Worm (Caenorhabditis elegans) whole organism, late embryonic: ENCODE measurements around the gene K02E11.7.

Source experiments
- ceh-18 ChIP-seq: sonication (generic microtip); optimal IDR thresholded peaks from 2 replicates; lab custom pipeline; 2016; ENCODE audit warnings: missing genetic modification characterization, missing compliant biosample characterization
- elt-2 ChIP-seq: sonication (generic microtip); optimal IDR thresholded peaks from 2 replicates; lab custom pipeline; 2016; ENCODE audit warnings: missing genetic modification reagents, missing genetic modification characterization, missing compliant biosample characterization
- gmeb-2 ChIP-seq: sonication (generic microtip); optimal IDR thresholded peaks from 2 replicates; lab custom pipeline; 2016; ENCODE audit warnings: missing genetic modification characterization, inconsistent platforms, missing compliant biosample characterization

DNA sequence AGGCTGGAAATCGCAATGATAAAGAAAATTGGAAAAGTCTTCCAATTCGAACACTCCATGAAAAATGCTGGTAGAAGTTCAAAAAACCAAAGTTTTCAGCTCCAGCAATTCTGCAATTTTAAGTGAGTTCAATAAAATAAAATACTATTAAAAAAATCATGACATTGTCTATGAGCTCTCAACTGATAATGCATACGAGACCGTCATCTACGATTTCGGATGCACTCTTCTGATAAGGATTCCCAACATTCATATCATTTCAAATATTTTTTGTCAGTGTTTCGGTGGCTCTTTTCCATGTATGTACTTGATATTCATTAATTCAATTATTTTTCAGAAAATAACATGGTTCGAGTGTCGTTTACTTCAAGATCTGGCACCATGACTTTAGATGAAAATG lies 47.0 kb upstream of the K02E11.7 start, which contains the start of gene F14D7.6:
- no peak for TF ChIP-seq gmeb-2 (tag; lab: Kevin White, UChicago)
- TF ChIP-seq elt-2 (tag; lab: Kevin White, UChicago), result peak; percentile 21
- no peak for TF ChIP-seq ceh-18
